Worm (Caenorhabditis elegans) whole organism, L4 larva: ENCODE data around the gene C05G5.7.

ENCODE experiments used
- F10B5.3 ChIP-seq: sonication (generic microtip); optimal IDR thresholded peaks from 2 replicates; lab custom pipeline; 2016; ENCODE audit warnings: mild to moderate bottlenecking, missing genetic modification characterization, missing compliant biosample characterization
- F44E2.7 ChIP-seq: fragments of 200-800 bp; sonication (Bioruptor generic); IDR thresholded peaks from 2 replicates; pipeline ENCODE4 v2.1.2; 2022; ENCODE audit warnings: missing genetic modification characterization, missing compliant biosample characterization
- R02D3.7 ChIP-seq: fragments of 150-350 bp; sonication (generic microtip); optimal IDR thresholded peaks from 3 replicates; lab custom pipeline; 2014; ENCODE audit warnings: missing biosample characterization, missing genetic modification characterization
- T20F7.1 ChIP-seq: fragments of 200-800 bp; sonication (Bioruptor generic); optimal IDR thresholded peaks from 2 replicates; lab custom pipeline; 2018; ENCODE audit warnings: mild to moderate bottlenecking, missing genetic modification characterization, missing compliant biosample characterization
- T26A8.4 ChIP-seq: fragments of 200-800 bp; sonication (Bioruptor generic); IDR thresholded peaks from 2 replicates; pipeline ENCODE4 v1.3.6; 2022; ENCODE audit warnings: missing genetic modification characterization, missing compliant biosample characterization
- Y105C5A.15 ChIP-seq: fragments of 200-800 bp; sonication (Bioruptor generic); IDR thresholded peaks from 2 replicates; pipeline ENCODE4 v1.3.6; 2022; ENCODE audit warnings: missing genetic modification characterization, missing compliant biosample characterization
- Y48G9A.11 ChIP-seq: fragments of 200-800 bp; sonication (Bioruptor generic); IDR thresholded peaks from 2 replicates; pipeline ENCODE4 v1.3.6; 2022; ENCODE audit warnings: missing genetic modification reagents, missing genetic modification characterization, missing compliant biosample characterization
- Y5F2A.4 ChIP-seq: fragments of 200-800 bp; sonication (Bioruptor generic); optimal IDR thresholded peaks from 2 replicates; lab custom pipeline; 2018; ENCODE audit warnings: mild to moderate bottlenecking, missing genetic modification characterization, missing compliant biosample characterization
- Y75B8A.6 ChIP-seq: fragments of 200-800 bp; sonication (Bioruptor generic); IDR thresholded peaks from 2 replicates; pipeline ENCODE4 v1.3.6; 2022; ENCODE audit warnings: missing genetic modification reagents, missing genetic modification characterization, missing compliant biosample characterization
- ZK337.2 ChIP-seq: fragments of 200-800 bp; sonication (Bioruptor generic); IDR thresholded peaks from 2 replicates; pipeline ENCODE4 v1.3.6; 2022; ENCODE audit warnings: missing genetic modification reagents, missing genetic modification characterization, missing compliant biosample characterization
- ZK546.5 ChIP-seq, 2 experiments: sonication (generic microtip); optimal IDR thresholded peaks; 2 replicates each; lab custom pipeline; 2017; ENCODE audit warnings: missing biosample characterization in 2 of 2, missing genetic modification characterization in 2 of 2
- aha-1 ChIP-seq: fragments of 150-350 bp; peaks from one replicate; lab custom pipeline; 2014; ENCODE audit warnings: missing biosample characterization, missing genetic modification characterization
- arid-1 ChIP-seq: fragments of 200-800 bp; sonication (Bioruptor generic); conservative IDR thresholded peaks from 2 replicates; pipeline ENCODE4 v1.3.6; 2022; ENCODE audit warnings: missing genetic modification reagents, missing genetic modification characterization, missing compliant biosample characterization
- ceh-20 ChIP-seq: fragments of 200-800 bp; sonication (Bioruptor generic); IDR thresholded peaks from 2 replicates; pipeline ENCODE4 v1.3.6; 2022; ENCODE audit warnings: missing genetic modification reagents, missing genetic modification characterization, missing compliant biosample characterization
- ceh-28 ChIP-seq: fragments of 150-350 bp; optimal IDR thresholded peaks from 2 replicates; lab custom pipeline; 2014; ENCODE audit warnings: missing biosample characterization, missing genetic modification reagents, missing genetic modification characterization
- ceh-62 ChIP-seq: sonication (generic microtip); optimal IDR thresholded peaks from 2 replicates; lab custom pipeline; 2017; ENCODE audit warnings: missing biosample characterization, missing genetic modification characterization
- cey-2 ChIP-seq: sonication (generic microtip); optimal IDR thresholded peaks from 3 replicates; lab custom pipeline; 2017; ENCODE audit warnings: missing genetic modification characterization, mild to moderate bottlenecking, missing compliant biosample characterization, antibody characterized with exemption, borderline replicate concordance; ENCODE audit not compliant: insufficient read depth
- daf-16 ChIP-seq, 3 experiments: sonication (generic microtip); optimal IDR thresholded peaks; 2 replicates each; lab custom pipeline; 2016 to 2017; ENCODE audit warnings: missing genetic modification characterization in 3 of 3, missing genetic modification reagents in 3 of 3, mild to moderate bottlenecking in 2 of 3, missing compliant biosample characterization in 2 of 3, missing biosample characterization in 1 of 3, moderate library complexity in 1 of 3
- daf-19 ChIP-seq: fragments of 200-800 bp; sonication (Bioruptor generic); conservative IDR thresholded peaks from 2 replicates; pipeline ENCODE4 v1.3.6; 2022; ENCODE audit warnings: missing genetic modification characterization, missing compliant biosample characterization
- daf-8 ChIP-seq: fragments of 200-800 bp; sonication (Bioruptor generic); IDR thresholded peaks from 2 replicates; pipeline ENCODE4 v1.3.6; 2022; ENCODE audit warnings: missing genetic modification characterization, missing compliant biosample characterization
- dmd-9 ChIP-seq: fragments of 200-800 bp; sonication (Bioruptor generic); IDR thresholded peaks from 2 replicates; pipeline ENCODE4 v1.3.6; 2022; ENCODE audit warnings: missing genetic modification reagents, missing genetic modification characterization, missing compliant biosample characterization
- dpl-1 ChIP-seq: fragments of 150-350 bp; optimal IDR thresholded peaks from 2 replicates; lab custom pipeline; 2014; ENCODE audit warnings: missing biosample characterization, missing genetic modification reagents, missing genetic modification characterization
- duxl-1 ChIP-seq: sonication (generic microtip); optimal IDR thresholded peaks from 2 replicates; lab custom pipeline; 2016; ENCODE audit warnings: mild to moderate bottlenecking, missing genetic modification characterization, moderate library complexity, missing compliant biosample characterization; ENCODE audit not compliant: poor library complexity
- dve-1 ChIP-seq: sonication (generic microtip); optimal IDR thresholded peaks from 2 replicates; lab custom pipeline; 2017; ENCODE audit warnings: antibody characterized with exemption, mild to moderate bottlenecking, missing genetic modification characterization, missing compliant biosample characterization; ENCODE audit not compliant: insufficient read depth
- egl-27 ChIP-seq: sonication (generic microtip); optimal IDR thresholded peaks from 3 replicates; lab custom pipeline; 2017; ENCODE audit warnings: missing biosample characterization, missing genetic modification reagents, missing genetic modification characterization
- egl-43 ChIP-seq: fragments of 200-800 bp; sonication (Bioruptor generic); IDR thresholded peaks from 2 replicates; pipeline ENCODE4 v1.3.6; 2022; ENCODE audit warnings: missing genetic modification reagents, missing genetic modification characterization, missing compliant biosample characterization
- fos-1 ChIP-seq: fragments of 150-350 bp; optimal IDR thresholded peaks from 2 replicates; lab custom pipeline; 2014; ENCODE audit warnings: missing biosample characterization, missing genetic modification characterization
- hif-1 ChIP-seq, 2 experiments: sonication (generic microtip); optimal IDR thresholded peaks; 2 replicates each; lab custom pipeline; 2016 to 2017; ENCODE audit warnings: missing compliant biosample characterization in 2 of 2, missing genetic modification characterization in 2 of 2, missing genetic modification reagents in 2 of 2, missing genotype in 2 of 2, mild to moderate bottlenecking in 1 of 2
- lin-1 ChIP-seq: fragments of 200-800 bp; sonication (Bioruptor generic); IDR thresholded peaks from 2 replicates; pipeline ENCODE4 v1.3.6; 2022; ENCODE audit warnings: missing genetic modification reagents, missing genetic modification characterization, missing compliant biosample characterization
- lin-15B ChIP-seq: fragments of 150-350 bp; sonication (generic microtip); optimal IDR thresholded peaks from 3 replicates; lab custom pipeline; 2014; ENCODE audit warnings: missing biosample characterization, missing genetic modification characterization
- lin-29 ChIP-seq: fragments of 200-800 bp; sonication (Bioruptor generic); IDR thresholded peaks from 2 replicates; pipeline ENCODE4 v1.3.6; 2022; ENCODE audit warnings: missing genetic modification reagents, missing genetic modification characterization, missing compliant biosample characterization
- lin-38 ChIP-seq: fragments of 200-800 bp; sonication (Bioruptor generic); IDR thresholded peaks from 2 replicates; pipeline ENCODE4 v1.3.6; 2022; ENCODE audit warnings: missing genetic modification reagents, missing genetic modification characterization, missing compliant biosample characterization
- mep-1 ChIP-seq: fragments of 150-350 bp; sonication (generic microtip); optimal IDR thresholded peaks from 3 replicates; lab custom pipeline; 2014; ENCODE audit warnings: missing biosample characterization, missing genetic modification characterization
- mxl-2 ChIP-seq: fragments of 200-800 bp; sonication (Bioruptor generic); conservative IDR thresholded peaks from 2 replicates; pipeline ENCODE4 v1.3.6; 2022; ENCODE audit warnings: missing genetic modification reagents, missing genetic modification characterization, missing compliant biosample characterization
- mxl-3 ChIP-seq: fragments of 200-800 bp; sonication (Bioruptor generic); optimal IDR thresholded peaks from 2 replicates; lab custom pipeline; 2018; ENCODE audit warnings: mild to moderate bottlenecking, missing genetic modification characterization, missing compliant biosample characterization
- nhr-11 ChIP-seq: fragments of 150-350 bp; optimal IDR thresholded peaks from 2 replicates; lab custom pipeline; 2014; ENCODE audit warnings: missing biosample characterization, missing genetic modification characterization
- nhr-48 ChIP-seq: sonication (generic microtip); optimal IDR thresholded peaks from 2 replicates; lab custom pipeline; 2016; ENCODE audit warnings: mild to moderate bottlenecking, missing genetic modification characterization, missing compliant biosample characterization
- pha-4 ChIP-seq, 2 experiments: fragments of 150-350 bp in 1 of 2; fragments of 200-800 bp in 1 of 2; sonication (Bioruptor generic) in 1 of 2; IDR thresholded peaks in 1 of 2; optimal IDR thresholded peaks in 1 of 2; 2 replicates each; pipeline versions ENCODE4 v1.3.6 to Lab custom; 2014 to 2022; ENCODE audit warnings: missing genetic modification characterization in 2 of 2, missing genetic modification reagents in 2 of 2, missing biosample characterization in 1 of 2, missing compliant biosample characterization in 1 of 2
- pqm-1 ChIP-seq: sonication (generic microtip); optimal IDR thresholded peaks from 2 replicates; lab custom pipeline; 2017; ENCODE audit warnings: missing biosample characterization, missing genetic modification characterization
- saeg-2 ChIP-seq: fragments of 200-800 bp; sonication (Bioruptor generic); IDR thresholded peaks from 2 replicates; pipeline ENCODE4 v1.3.6; 2022; ENCODE audit warnings: missing genetic modification reagents, missing genetic modification characterization, missing compliant biosample characterization
- sdz-12 ChIP-seq: fragments of 200-800 bp; sonication (Bioruptor generic); optimal IDR thresholded peaks from 2 replicates; lab custom pipeline; 2018; ENCODE audit warnings: mild to moderate bottlenecking, missing genetic modification characterization, missing compliant biosample characterization
- set-16 ChIP-seq: fragments of 200-800 bp; sonication (Bioruptor generic); IDR thresholded peaks from 2 replicates; pipeline ENCODE4 v1.3.6; 2022; ENCODE audit warnings: missing genetic modification reagents, missing genetic modification characterization, missing compliant biosample characterization
- unc-39 ChIP-seq: sonication (generic microtip); optimal IDR thresholded peaks from 2 replicates; lab custom pipeline; 2017; ENCODE audit warnings: missing biosample characterization, missing genetic modification characterization
- unc-62 ChIP-seq, 3 experiments: fragments of 150-350 bp in 1 of 3; sonication (generic microtip); optimal IDR thresholded peaks in 2 of 3; peaks in 1 of 3; 1 replicate in 1 of 3; 2 replicates in 2 of 3; lab custom pipeline; 2014 to 2017; ENCODE audit warnings: missing biosample characterization in 3 of 3, missing genetic modification characterization in 3 of 3, missing genetic modification reagents in 3 of 3, missing genotype in 1 of 3
- vab-7 ChIP-seq: fragments of 200-800 bp; sonication (Bioruptor generic); IDR thresholded peaks from 2 replicates; pipeline ENCODE4 v1.3.6; 2022; ENCODE audit warnings: missing genetic modification reagents, missing genetic modification characterization, missing compliant biosample characterization
- zag-1 ChIP-seq: fragments of 150-350 bp; optimal IDR thresholded peaks from 2 replicates; lab custom pipeline; 2014; ENCODE audit warnings: missing biosample characterization, missing genetic modification characterization
- zip-2 ChIP-seq: fragments of 150-350 bp; optimal IDR thresholded peaks from 2 replicates; lab custom pipeline; 2014; ENCODE audit warnings: missing biosample characterization, missing genetic modification characterization
- ztf-11 ChIP-seq: fragments of 150-350 bp; optimal IDR thresholded peaks from 2 replicates; lab custom pipeline; 2014; ENCODE audit warnings: missing biosample characterization, missing genetic modification characterization
- ztf-7 ChIP-seq: fragments of 150-350 bp; optimal IDR thresholded peaks from 2 replicates; lab custom pipeline; 2014; ENCODE audit warnings: missing biosample characterization, missing genetic modification characterization

Gene C05G5.7

ce11 chrX:14708176-14708642 lies 35.4 kb downstream of the C05G5.7 start:
- TF ChIP-seq lin-15B (no peak), ztf-7 (no peak), ceh-62 (tag; lab: Kevin White, UChicago) (no peak), pha-4 (GFP tag; IDR thresholded peaks at IDR 0.05; lab: Robert Waterston, UW) (peak; percentile 88), pha-4 (tag; optimal IDR thresholded peaks at IDR 0.05; lab: Kevin White, UChicago) (no peak), mxl-2 (GFP tag; lab: Robert Waterston, UW) (0 out of 2 replicates have a peak, but pooled peaks have one; percentile 37), hif-1 (tag; optimal IDR thresholded peaks at IDR 0.05; lab: Kevin White, UChicago) (peak; percentile 31 to 88), Y105C5A.15 (GFP tag; lab: Robert Waterston, UW) (no peak), mxl-3 (peak; percentile 97), daf-16 (GFP tag; optimal IDR thresholded peaks at IDR 0.05; lab: Kevin White, UChicago) (peak in 1 of 2 experiments; percentile 95), daf-16 (tag; optimal IDR thresholded peaks at IDR 0.05; lab: Kevin White, UChicago) (peak; percentile 33), dmd-9 (GFP tag; lab: Robert Waterston, UW) (0 out of 2 replicates have a peak, but pooled peaks have one; percentile 65), unc-39 (tag; lab: Kevin White, UChicago) (no peak), T20F7.1 (peak; percentile 81), duxl-1 (tag; lab: Kevin White, UChicago) (no peak), saeg-2 (no peak; the same call in 1 of the 2 replicates), daf-19 (no peak), T26A8.4 (GFP tag; lab: Robert Waterston, UW) (peak; percentile 90), lin-1 (GFP tag; lab: Robert Waterston, UW) (0 out of 2 replicates have a peak, but pooled peaks have one; percentile 52), cey-2 (no peak), F44E2.7 (GFP tag; lab: Robert Waterston, UW) (no peak), aha-1 (peak; percentile 99), lin-38 (GFP tag; lab: Robert Waterston, UW) (peak; percentile 98), ZK337.2 (0 out of 2 replicates have a peak, but pooled peaks have one; percentile 44), Y5F2A.4 (GFP tag; lab: Kevin White, UChicago) (peak; percentile 56), nhr-48 (tag; lab: Kevin White, UChicago) (peak; percentile 91), ceh-28 (tag; lab: Kevin White, UChicago) (peak; percentile 90), daf-8 (GFP tag; lab: Robert Waterston, UW) (no peak), arid-1 (peak; percentile 69), vab-7 (peak; percentile 58; the same call in 1 of the 2 replicates), set-16 (GFP tag; lab: Robert Waterston, UW) (peak; percentile 99), ZK546.5 (tag; optimal IDR thresholded peaks at IDR 0.05; lab: Kevin White, UChicago) (no peak), fos-1 (tag; lab: Kevin White, UChicago) (no peak), Y75B8A.6 (GFP tag; lab: Robert Waterston, UW) (no peak), dve-1 (peak; percentile 90), sdz-12 (GFP tag; lab: Kevin White, UChicago) (no peak), R02D3.7 (tag; lab: Kevin White, UChicago) (no peak), zag-1 (tag; lab: Kevin White, UChicago) (peak; percentile 49), ceh-20 (GFP tag; lab: Robert Waterston, UW) (peak; percentile 88; the same call in 1 of the 2 replicates), zip-2 (tag; lab: Kevin White, UChicago) (peak; percentile 45), ztf-11 (no peak), egl-43 (GFP tag; lab: Robert Waterston, UW) (peak; percentile 95), lin-29 (GFP tag; lab: Robert Waterston, UW) (no peak), egl-27 (tag; lab: Kevin White, UChicago) (no peak), F10B5.3 (tag; lab: Kevin White, UChicago) (peak; percentile 36), pqm-1 (no peak), dpl-1 (GFP tag; lab: Kevin White, UChicago) (peak; percentile 63), Y48G9A.11 (GFP tag; lab: Robert Waterston, UW) (no peak), mep-1 (tag; lab: Kevin White, UChicago) (peak; percentile 98), nhr-11 (peak; percentile 92), unc-62 (GFP tag; optimal IDR thresholded peaks at IDR 0.05 in 1 of 2; lab: Kevin White, UChicago) (peak in 1 of 2 experiments; percentile 70), unc-62 (tag; optimal IDR thresholded peaks at IDR 0.05; lab: Kevin White, UChicago) (peak; percentile 3)
